Fruit fly (Drosophila melanogaster) whole organism, pupa: ENCODE results near the gene CG42661.

Source experiments
- CG10348 ChIP-seq: fragments of 200-800 bp; sonication (Bioruptor generic); IDR thresholded peaks from 2 replicates; pipeline ENCODE4 v1.3.6; 2022; ENCODE audit warnings: missing biosample characterization, missing genetic modification characterization
- CG12605 ChIP-seq: fragments of 200-800 bp; sonication (Bioruptor generic); IDR thresholded peaks from 2 replicates; pipeline ENCODE4 v1.3.6; 2022; ENCODE audit warnings: missing biosample characterization, missing genetic modification characterization
- CG13204 ChIP-seq: fragments of 200-800 bp; sonication (Bioruptor generic); optimal IDR thresholded peaks from 2 replicates; lab custom pipeline; 2018; ENCODE audit warnings: missing biosample characterization, mild to moderate bottlenecking, missing genetic modification characterization, moderate library complexity
- CG14655 ChIP-seq: fragments of 200-800 bp; sonication (Bioruptor generic); optimal IDR thresholded peaks from 3 replicates; lab custom pipeline; 2017; ENCODE audit warnings: mild to moderate bottlenecking, missing biosample characterization, missing genetic modification reagents, missing genetic modification characterization
- CG15710 ChIP-seq: fragments of 200-800 bp; sonication (Bioruptor generic); optimal IDR thresholded peaks from 2 replicates; lab custom pipeline; 2018; ENCODE audit warnings: missing biosample characterization, mild to moderate bottlenecking, missing genetic modification characterization, moderate library complexity
- CG17806 ChIP-seq: fragments of 200-800 bp; sonication (Bioruptor generic); optimal IDR thresholded peaks from 2 replicates; lab custom pipeline; 2018; ENCODE audit warnings: missing biosample characterization, mild to moderate bottlenecking, missing genetic modification characterization, moderate library complexity
- CG32121 ChIP-seq: fragments of 200-800 bp; sonication (Bioruptor generic); IDR thresholded peaks from 2 replicates; pipeline ENCODE4 v1.3.6; 2022; ENCODE audit warnings: missing biosample characterization, missing genetic modification characterization
- CG34367 ChIP-seq: fragments of 200-800 bp; sonication (Bioruptor generic); optimal IDR thresholded peaks from 2 replicates; lab custom pipeline; 2018; ENCODE audit warnings: missing biosample characterization, mild to moderate bottlenecking, missing genetic modification characterization
- CG8159 ChIP-seq: fragments of 200-800 bp; sonication (Bioruptor generic); optimal IDR thresholded peaks from 3 replicates; lab custom pipeline; 2018; ENCODE audit warnings: missing biosample characterization, mild to moderate bottlenecking, missing genetic modification characterization, moderate library complexity
- CG8301 ChIP-seq: fragments of 200-800 bp; sonication (Bioruptor generic); optimal IDR thresholded peaks from 2 replicates; lab custom pipeline; 2018; ENCODE audit warnings: missing biosample characterization, mild to moderate bottlenecking, missing genetic modification characterization
- CG9948 ChIP-seq: fragments of 200-800 bp; sonication (Bioruptor generic); optimal IDR thresholded peaks from 2 replicates; lab custom pipeline; 2018; ENCODE audit warnings: missing biosample characterization, mild to moderate bottlenecking, missing genetic modification characterization, moderate library complexity
- D1 ChIP-seq: fragments of 200-800 bp; sonication (Bioruptor generic); optimal IDR thresholded peaks from 2 replicates; lab custom pipeline; 2018; ENCODE audit warnings: missing biosample characterization, mild to moderate bottlenecking, missing genetic modification characterization, moderate library complexity
- EcR ChIP-seq: fragments of 200-800 bp; sonication (Bioruptor generic); optimal IDR thresholded peaks from 3 replicates; lab custom pipeline; 2019; ENCODE audit warnings: missing biosample characterization, missing genetic modification characterization, mild to moderate bottlenecking, moderate library complexity, missing genetic modification reagents
- Ets98B ChIP-seq: fragments of 200-800 bp; sonication (Bioruptor generic); IDR thresholded peaks from 2 replicates; pipeline ENCODE4 v1.3.6; 2022; ENCODE audit warnings: missing biosample characterization, missing genetic modification characterization
- Pif1A ChIP-seq: fragments of 200-800 bp; sonication (Bioruptor generic); optimal IDR thresholded peaks from 3 replicates; lab custom pipeline; 2016; ENCODE audit warnings: missing biosample characterization, missing genetic modification characterization
- Pif1B ChIP-seq: fragments of 200-800 bp; sonication (Bioruptor generic); optimal IDR thresholded peaks from 3 replicates; lab custom pipeline; 2016; ENCODE audit warnings: missing biosample characterization, missing genetic modification characterization
- Snoo ChIP-seq: fragments of 200-800 bp; sonication (Bioruptor generic); optimal IDR thresholded peaks from 3 replicates; lab custom pipeline; 2017; ENCODE audit warnings: missing biosample characterization, mild to moderate bottlenecking, missing genetic modification characterization, inconsistent platforms
- fd96Ca ChIP-seq: fragments of 200-800 bp; sonication (Bioruptor generic); IDR thresholded peaks from 3 replicates; pipeline ENCODE4 v1.3.6; 2022; ENCODE audit warnings: missing biosample characterization, missing genetic modification characterization
- gl ChIP-seq: fragments of 200-800 bp; sonication (Bioruptor generic); optimal IDR thresholded peaks from 2 replicates; lab custom pipeline; 2018; ENCODE audit warnings: missing biosample characterization, mild to moderate bottlenecking, missing genetic modification characterization
- rn ChIP-seq: fragments of 200-800 bp; sonication (Bioruptor generic); IDR thresholded peaks from 2 replicates; pipeline ENCODE4 v1.3.6; 2022; ENCODE audit warnings: missing biosample characterization, missing genetic modification characterization

The CG42661 gene

dm6 chr3L:7449097-7449496 is 16.2 kb upstream of the CG42661 start:
- TF ChIP-seq Pif1A (GFP tag; lab: Kevin White, UChicago) (no peak), CG15710 (no peak), gl (no peak), fd96Ca (GFP tag; lab: Robert Waterston, UW) (no peak), CG17806 (no peak), D1 (tag; lab: Kevin White, UChicago) (no peak), CG8301 (tag; lab: Kevin White, UChicago) (no peak), CG13204 (no peak), CG12605 (no peak), CG32121 (GFP tag; lab: Robert Waterston, UW) (no peak), CG10348 (GFP tag; lab: Robert Waterston, UW) (no peak), EcR (GFP tag; lab: Kevin White, UChicago) (no peak), rn (GFP tag; lab: Robert Waterston, UW) (no peak), Ets98B (no peak), Snoo (no peak), CG14655 (GFP tag; lab: Kevin White, UChicago) (no peak), CG8159 (tag; lab: Kevin White, UChicago) (no peak)
- TF ChIP-seq, all 21 proteins: peak for 0

DNA sequence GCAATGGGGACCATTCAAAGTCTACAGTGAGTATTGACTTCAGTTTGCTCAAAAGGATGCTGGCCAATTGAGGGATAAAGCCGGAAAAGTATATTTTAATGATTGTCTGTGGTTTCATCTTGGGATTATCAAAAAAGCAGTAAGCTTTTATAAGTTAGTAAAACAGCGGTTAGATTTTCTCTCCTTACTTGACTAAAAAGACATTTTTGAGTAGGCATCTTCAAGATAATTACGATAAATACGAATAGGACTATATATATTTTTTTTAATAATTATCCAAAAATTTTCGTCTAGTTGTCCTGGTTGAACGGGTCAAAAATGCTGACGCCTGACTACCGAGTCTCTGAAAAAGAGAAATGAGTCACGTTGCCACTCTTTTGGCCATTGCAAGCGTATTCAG is 14.8 kb upstream of the CG42661 start, which contains the start of gene CG33278:
CG33278 (plus strand) TSS at position 301 of the 400 bp plus-strand sequence.
- TF ChIP-seq Pif1A (GFP tag; lab: Kevin White, UChicago) (no peak), fd96Ca (GFP tag; lab: Robert Waterston, UW) (no peak), CG15710 (no peak), D1 (tag; lab: Kevin White, UChicago) (no peak), EcR (GFP tag; lab: Kevin White, UChicago) (no peak), CG8301 (tag; lab: Kevin White, UChicago) (no peak), CG34367 (tag; lab: Kevin White, UChicago) (no peak), CG12605 (no peak)
- TF ChIP-seq, all 21 proteins: peak for 0

- no peak for TF ChIP-seq Ets98B
- no peak for TF ChIP-seq CG13204
- TF ChIP-seq CG17806: no peak
- no peak for TF ChIP-seq CG14655 (GFP tag; lab: Kevin White, UChicago)
- TF ChIP-seq CG12605: no peak
- no peak for TF ChIP-seq Pif1A (GFP tag; lab: Kevin White, UChicago)
- TF ChIP-seq CG9948 (tag; lab: Kevin White, UChicago): no peak
- no peak for TF ChIP-seq fd96Ca (GFP tag; lab: Robert Waterston, UW)
- no peak for TF ChIP-seq CG8301 (tag; lab: Kevin White, UChicago)
- TF ChIP-seq D1 (tag; lab: Kevin White, UChicago): no peak
- no peak for TF ChIP-seq CG10348 (GFP tag; lab: Robert Waterston, UW)
Observed at dm6 chr3L:7455849-7456248, 9.5 kb upstream of the CG42661 start, which contains the start of gene ppk26. TSS of gene ppk26 (plus strand) at chr3L:7456149.

dm6 chr3L:7470202-7470601 is 4.9 kb downstream of the CG42661 start, which contains the start of gene CG8543:
TSS of gene CG8543 (minus strand) at chr3L:7470302.
- no peak for TF ChIP-seq CG15710
- TF ChIP-seq, all 21 proteins: peak for 0

dm6 chr3L:7471259-7471658 is 6.0 kb downstream of the CG42661 start, which contains the start of gene CG8541:
TSS of gene CG8541 (plus strand) at chr3L:7471559.
- TF ChIP-seq rn (GFP tag; lab: Robert Waterston, UW): no peak
- no peak for TF ChIP-seq fd96Ca (GFP tag; lab: Robert Waterston, UW)
- TF ChIP-seq CG10348 (GFP tag; lab: Robert Waterston, UW): no peak
- no peak for TF ChIP-seq Pif1B (GFP tag; lab: Kevin White, UChicago)
- no peak for TF ChIP-seq CG9948 (tag; lab: Kevin White, UChicago)
- no peak for TF ChIP-seq CG17806
- TF ChIP-seq CG13204: no peak
- no peak for TF ChIP-seq CG32121 (GFP tag; lab: Robert Waterston, UW)
- TF ChIP-seq CG8159 (tag; lab: Kevin White, UChicago): no peak
- TF ChIP-seq EcR (GFP tag; lab: Kevin White, UChicago): no peak
- no peak for TF ChIP-seq CG34367 (tag; lab: Kevin White, UChicago)
- no peak for TF ChIP-seq CG8301 (tag; lab: Kevin White, UChicago)
- TF ChIP-seq CG14655 (GFP tag; lab: Kevin White, UChicago): no peak
- no peak for TF ChIP-seq Snoo
- no peak for TF ChIP-seq Pif1A (GFP tag; lab: Kevin White, UChicago)
- TF ChIP-seq gl: no peak
- TF ChIP-seq, all 21 proteins: peak for 0

DNA sequence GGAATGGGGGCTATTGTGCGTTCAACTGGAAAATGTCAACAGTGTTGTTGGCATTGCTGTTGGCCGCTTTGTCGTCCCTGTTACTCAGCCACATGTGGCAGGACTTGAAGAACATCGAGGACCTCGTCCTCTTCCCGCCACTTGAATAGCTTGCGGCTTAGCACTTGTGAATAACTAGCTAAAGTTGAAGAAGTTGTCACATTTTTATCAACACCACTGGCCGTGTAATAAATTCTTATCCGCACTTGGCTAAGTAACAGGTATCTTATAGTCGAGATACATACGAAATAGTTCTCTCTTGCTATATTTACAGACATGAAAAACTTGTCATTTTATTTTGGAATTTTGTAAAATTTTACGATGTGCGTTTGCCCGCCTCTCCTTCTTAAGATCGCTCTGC is 10.0 kb downstream of the CG42661 start, which contains the start of gene CG43292:
CG43292 (plus strand) TSS at position 301 of the 400 bp plus-strand sequence.
- no peak for TF ChIP-seq CG14655 (GFP tag; lab: Kevin White, UChicago)
- no peak for TF ChIP-seq CG12605
- no peak for TF ChIP-seq CG10348 (GFP tag; lab: Robert Waterston, UW)
- no peak for TF ChIP-seq rn (GFP tag; lab: Robert Waterston, UW)
- no peak for TF ChIP-seq CG17806

DNA sequence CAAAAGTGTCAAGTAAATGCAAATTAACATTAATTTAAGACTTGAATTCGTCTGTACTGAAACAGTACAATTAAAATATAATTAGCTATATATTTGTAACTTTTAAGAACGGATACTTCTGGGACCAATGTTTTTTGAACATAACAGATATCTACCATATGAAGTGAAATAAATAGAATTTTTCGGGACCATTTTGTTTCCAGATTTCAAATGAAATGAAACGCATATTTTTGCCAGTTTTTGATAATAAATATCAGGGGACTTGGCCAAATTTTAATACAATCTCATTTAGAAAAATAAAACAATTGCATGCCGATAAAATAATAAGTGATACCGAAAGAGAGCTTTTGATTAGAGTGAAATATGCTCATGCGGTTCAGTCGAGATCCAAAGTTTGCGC is 20.4 kb downstream of the CG42661 start, which contains the start of gene mthl6:
mthl6 (plus strand) TSS at position 301 of the 400 bp plus-strand sequence.
- TF ChIP-seq CG14655 (GFP tag; lab: Kevin White, UChicago) (no peak), Pif1B (GFP tag; lab: Kevin White, UChicago) (no peak), CG15710 (no peak), EcR (GFP tag; lab: Kevin White, UChicago) (no peak), Pif1A (GFP tag; lab: Kevin White, UChicago) (no peak), fd96Ca (GFP tag; lab: Robert Waterston, UW) (no peak), CG10348 (GFP tag; lab: Robert Waterston, UW) (no peak), Snoo (no peak), CG13204 (no peak), CG32121 (GFP tag; lab: Robert Waterston, UW) (no peak), CG12605 (no peak), CG9948 (tag; lab: Kevin White, UChicago) (no peak)
- TF ChIP-seq, all 21 proteins: peak for 0
